Worm (Caenorhabditis elegans): ENCODE measurements around the gene sptf-2.

The sptf-2 gene

DNA sequence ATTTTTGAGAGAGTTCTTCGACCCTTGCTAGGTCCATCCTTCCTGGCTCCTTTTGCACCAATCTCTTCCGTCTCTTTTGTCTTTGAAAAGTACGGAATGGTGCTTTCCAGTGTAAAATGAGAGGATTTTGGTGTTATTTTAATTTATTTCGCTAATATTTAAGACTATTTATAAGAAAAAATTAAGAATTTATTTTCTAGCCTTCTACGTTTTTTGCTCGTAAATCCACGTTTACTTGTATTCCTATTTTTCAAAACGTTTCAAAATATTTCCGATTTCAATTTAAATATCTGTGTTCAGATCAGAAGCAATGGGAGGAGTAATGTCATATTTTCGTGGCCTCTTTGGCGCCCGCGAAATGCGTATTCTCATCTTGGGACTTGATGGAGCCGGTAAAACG lies 43.6 kb upstream of the sptf-2 start, which contains the start of gene arl-1:
arl-1 (plus strand) TSS at position 301 of the 400 bp plus-strand sequence.
- TF ChIP-seq dmd-9 (GFP tag; IDR thresholded peaks at IDR 0.05), result no peak
- TF ChIP-seq ceh-20 (GFP tag; IDR thresholded peaks at IDR 0.05), result no peak
- TF ChIP-seq jun-1 (tag; optimal IDR thresholded peaks at IDR 0.05), result no peak
- no peak for TF ChIP-seq zip-11 (GFP tag; IDR thresholded peaks at IDR 0.05)
- no peak for TF ChIP-seq saeg-2 (GFP tag; IDR thresholded peaks at IDR 0.05)
- no peak for TF ChIP-seq R02D3.7 (tag; optimal IDR thresholded peaks at IDR 0.05)
- TF ChIP-seq hmg-1.1 (GFP tag; IDR thresholded peaks at IDR 0.05), result no peak
- TF ChIP-seq snpc-1.2 (GFP tag; IDR thresholded peaks at IDR 0.05), result no peak
- no peak for TF ChIP-seq dve-1 (tag; optimal IDR thresholded peaks at IDR 0.05; ENCODE audit: insufficient read depth)
- no peak for TF ChIP-seq skn-1 (tag; optimal IDR thresholded peaks at IDR 0.05)
- no peak for TF ChIP-seq lir-3 (tag; optimal IDR thresholded peaks at IDR 0.05)
- no peak for TF ChIP-seq nhr-76 (tag; optimal IDR thresholded peaks at IDR 0.05)
- no peak for TF ChIP-seq Y48G9A.11 (GFP tag; IDR thresholded peaks at IDR 0.05)
- no peak for TF ChIP-seq nhr-10 (tag; optimal IDR thresholded peaks at IDR 0.05)

DNA sequence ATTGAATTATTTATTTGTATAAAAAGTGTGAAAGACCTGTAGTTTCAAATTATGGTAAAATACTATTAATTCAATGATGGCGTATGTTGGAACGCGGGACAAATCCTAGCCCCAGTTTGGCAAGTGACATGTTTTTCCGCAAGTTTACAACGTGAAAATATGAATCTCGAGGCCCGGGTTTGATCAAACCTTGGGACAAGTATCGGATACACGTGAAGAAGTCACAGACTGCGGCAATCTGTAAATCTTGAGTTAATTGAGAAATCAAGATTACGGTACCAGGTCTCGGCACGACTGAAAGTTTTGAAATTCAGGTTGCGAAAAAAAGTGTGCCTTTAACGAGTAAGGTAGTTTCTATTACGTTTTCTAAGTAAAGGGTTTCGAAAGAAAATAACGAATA lies 42.2 kb upstream of the sptf-2 start:
- TF ChIP-seq daf-19 (GFP tag; conservative IDR thresholded peaks at IDR 0.05), result no peak
- no peak for TF ChIP-seq nhr-76 (tag; optimal IDR thresholded peaks at IDR 0.05)
- peak; percentile 7 for TF ChIP-seq hlh-30 (tag; optimal IDR thresholded peaks at IDR 0.05; ENCODE audit: insufficient read depth)
- peak; percentile 58 for TF ChIP-seq ama-1 (optimal IDR thresholded peaks at IDR 0.05)
- TF ChIP-seq lin-38 (GFP tag; IDR thresholded peaks at IDR 0.05), result 0 out of 2 replicates have a peak, but pooled peaks have one; percentile 28

DNA sequence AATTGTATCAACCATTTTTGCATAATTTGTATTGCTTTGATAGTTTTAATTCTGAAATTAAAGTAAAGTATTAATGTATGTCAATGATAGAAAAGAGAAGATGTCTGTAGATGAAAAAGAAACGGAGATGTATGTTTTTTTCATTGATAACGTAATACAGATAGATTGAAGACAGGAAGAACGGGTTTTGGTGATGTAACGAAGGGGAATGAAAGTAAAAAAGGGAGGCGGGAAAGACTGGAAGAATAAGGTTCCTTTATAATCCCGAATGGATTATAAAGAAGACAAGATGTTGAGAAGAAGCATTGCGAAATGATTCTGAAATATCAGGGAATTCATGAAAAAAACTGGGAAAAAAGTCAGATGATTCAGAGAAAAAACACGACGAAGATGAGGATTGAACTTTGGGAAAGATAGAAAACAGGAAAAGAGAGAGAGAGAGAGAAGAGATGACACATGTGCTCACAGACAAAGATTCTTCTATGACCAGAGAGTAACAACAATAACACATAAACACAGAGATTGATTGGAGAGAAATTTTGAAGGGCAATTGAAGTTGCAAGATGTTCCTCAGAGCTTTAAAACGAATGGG lies 40.1 kb upstream of the sptf-2 start, which contains the start of gene F54C9.11:
F54C9.11 (minus strand) TSS at position 51 of the 592 bp plus-strand sequence.
- no peak for TF ChIP-seq nhr-76 (tag; optimal IDR thresholded peaks at IDR 0.05)
- TF ChIP-seq zip-11 (GFP tag; IDR thresholded peaks at IDR 0.05), result no peak
- TF ChIP-seq nhr-42 (GFP tag; IDR thresholded peaks at IDR 0.05), result no peak
- peak in 1 of 2 experiments; percentile 55 for TF ChIP-seq mdl-1 (tag; optimal IDR thresholded peaks at IDR 0.05)
- TF ChIP-seq dmd-9 (GFP tag; IDR thresholded peaks at IDR 0.05), result no peak
- TF ChIP-seq dmd-8 (GFP tag; IDR thresholded peaks at IDR 0.05), result no peak
- no peak for TF ChIP-seq sdz-12 (GFP tag; optimal IDR thresholded peaks at IDR 0.05)
- no peak for TF ChIP-seq zip-2 (tag; optimal IDR thresholded peaks at IDR 0.05)
- no peak for TF ChIP-seq daf-12 (tag; optimal IDR thresholded peaks at IDR 0.05)
- peak; percentile 31 for TF ChIP-seq dve-1 (tag; optimal IDR thresholded peaks at IDR 0.05; ENCODE audit: insufficient read depth)
- TF ChIP-seq nhr-28 (tag; optimal IDR thresholded peaks at IDR 0.05), result peak; percentile 16
- TF ChIP-seq jun-1 (tag; optimal IDR thresholded peaks at IDR 0.05), result no peak
- TF ChIP-seq egl-27 (tag; optimal IDR thresholded peaks at IDR 0.05), result no peak
- TF ChIP-seq lir-3 (tag; optimal IDR thresholded peaks at IDR 0.05), result no peak
- TF ChIP-seq gei-8 (GFP tag; optimal IDR thresholded peaks at IDR 0.05), result no peak
- TF ChIP-seq lsy-2 (tag; optimal IDR thresholded peaks at IDR 0.05), result peak in 1 of 2 experiments; percentile 45
- TF ChIP-seq spr-1 (tag; optimal IDR thresholded peaks at IDR 0.05), result no peak
- TF ChIP-seq mep-1 (tag; optimal IDR thresholded peaks at IDR 0.05), result peak; percentile 53
- no peak for TF ChIP-seq attf-4 (tag; optimal IDR thresholded peaks at IDR 0.05)
- TF ChIP-seq rbr-2 (tag; optimal IDR thresholded peaks at IDR 0.05), result peak; percentile 18
- TF ChIP-seq unc-39 (tag; optimal IDR thresholded peaks at IDR 0.05), result no peak
- TF ChIP-seq lin-13 (GFP tag; optimal IDR thresholded peaks at IDR 0.05), result no peak
- TF ChIP-seq snpc-4 (tag; optimal IDR thresholded peaks at IDR 0.05), result no peak
- no peak for TF ChIP-seq pha-4 (GFP tag; IDR thresholded peaks at IDR 0.05)
- TF ChIP-seq pha-4 (tag; optimal IDR thresholded peaks at IDR 0.05), result no peak
- no peak for TF ChIP-seq F26F4.8 (GFP tag; conservative IDR thresholded peaks at IDR 0.05)
- no peak for TF ChIP-seq hmg-1.1 (GFP tag; IDR thresholded peaks at IDR 0.05)
- TF ChIP-seq lin-39 (tag; optimal IDR thresholded peaks at IDR 0.05), result no peak
- peak; percentile 4 for TF ChIP-seq mxl-3 (GFP tag; optimal IDR thresholded peaks at IDR 0.05)
- peak; percentile 51 for TF ChIP-seq nhr-48 (tag; optimal IDR thresholded peaks at IDR 0.05)
- peak in 1 of 2 experiments; percentile 57 for TF ChIP-seq daf-16 (GFP tag; optimal IDR thresholded peaks at IDR 0.05)
- TF ChIP-seq daf-16 (tag; optimal IDR thresholded peaks at IDR 0.05), result no peak
- no peak for TF ChIP-seq nhr-111 (GFP tag; optimal IDR thresholded peaks at IDR 0.05)
- TF ChIP-seq hlh-30 (tag; optimal IDR thresholded peaks at IDR 0.05; ENCODE audit: insufficient read depth), result peak; percentile 57
- TF ChIP-seq madf-9 (GFP tag; conservative IDR thresholded peaks at IDR 0.05), result no peak
- no peak for TF ChIP-seq dmd-6 (GFP tag; IDR thresholded peaks at IDR 0.05)
- no peak for TF ChIP-seq ztf-11 (tag; optimal IDR thresholded peaks at IDR 0.05)
- no peak for TF ChIP-seq fos-1 (tag; optimal IDR thresholded peaks at IDR 0.05)

Measured in whole organism, L4 larva.